Worm (Caenorhabditis elegans): ENCODE measurements around the gene gcy-8.

The gcy-8 gene

ce11 chrIV:7983021-7983420, 55.1 kb downstream of the gcy-8 start:
- TF ChIP-seq lim-7 (GFP tag; IDR thresholded peaks at IDR 0.05): no peak
- TF ChIP-seq gei-8 (GFP tag; optimal IDR thresholded peaks at IDR 0.05): no peak
- no peak for TF ChIP-seq fos-1 (tag; optimal IDR thresholded peaks at IDR 0.05)
- TF ChIP-seq attf-4 (tag; optimal IDR thresholded peaks at IDR 0.05): no peak
- TF ChIP-seq nhr-76 (tag; optimal IDR thresholded peaks at IDR 0.05): no peak
- TF ChIP-seq lsy-2 (tag; optimal IDR thresholded peaks at IDR 0.05): no peak
